Worm (Caenorhabditis elegans) whole organism, dauer: ENCODE data around the gene bath-10.

Experiments used
- unc-62 ChIP-seq: sonication (generic microtip); optimal IDR thresholded peaks from 2 replicates; lab custom pipeline; 2017; ENCODE audit warnings: missing biosample characterization, missing genetic modification reagents, missing genetic modification characterization

Gene bath-10

DNA sequence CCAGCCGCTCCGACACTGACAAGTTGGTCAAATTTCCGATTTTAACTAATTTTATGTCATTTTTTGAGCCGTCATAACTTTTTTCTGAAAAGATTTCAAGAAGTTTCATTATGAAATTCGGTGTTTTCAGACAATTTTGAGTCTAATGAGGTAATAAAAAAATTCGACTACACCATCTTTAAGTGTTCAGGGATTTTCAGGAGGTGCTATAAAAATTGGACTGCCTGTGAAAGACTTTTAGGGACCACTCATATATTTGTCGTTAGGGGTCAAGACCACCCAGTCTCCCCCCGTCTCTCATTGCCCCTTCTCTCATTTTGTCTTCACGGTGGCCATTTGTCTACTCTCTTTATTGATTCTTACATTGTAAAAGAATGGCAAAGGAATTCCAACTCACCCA lies at the start of gene bath-10:
bath-10 (plus strand) TSS at position 301 of the 400 bp plus-strand sequence.
- TF ChIP-seq unc-62 (GFP tag; lab: Kevin White, UChicago): no peak

DNA sequence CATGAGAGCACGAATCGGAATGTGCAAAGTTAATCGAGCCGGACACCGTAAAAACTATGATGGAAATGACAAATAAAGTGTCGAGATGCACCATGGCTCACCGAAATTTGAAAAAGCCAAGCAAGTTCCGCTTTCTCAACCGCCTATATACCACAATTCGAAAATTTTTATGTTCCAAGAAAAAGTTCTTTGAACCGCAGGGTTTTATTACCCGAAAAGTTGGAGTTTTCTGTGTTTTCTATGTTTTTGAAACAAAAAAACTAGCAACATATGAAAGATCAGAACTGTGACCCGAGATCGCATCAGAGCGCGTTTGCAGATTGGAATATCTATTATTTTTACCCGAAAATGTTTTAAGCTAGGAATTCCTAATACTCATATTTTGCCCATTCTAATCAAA lies 47.8 kb upstream of the bath-10 start, which contains the start of gene Y46D2A.3:
Y46D2A.3 (minus strand) TSS at position 101 of the 400 bp plus-strand sequence.
- TF ChIP-seq unc-62 (GFP tag; lab: Kevin White, UChicago): no peak

DNA sequence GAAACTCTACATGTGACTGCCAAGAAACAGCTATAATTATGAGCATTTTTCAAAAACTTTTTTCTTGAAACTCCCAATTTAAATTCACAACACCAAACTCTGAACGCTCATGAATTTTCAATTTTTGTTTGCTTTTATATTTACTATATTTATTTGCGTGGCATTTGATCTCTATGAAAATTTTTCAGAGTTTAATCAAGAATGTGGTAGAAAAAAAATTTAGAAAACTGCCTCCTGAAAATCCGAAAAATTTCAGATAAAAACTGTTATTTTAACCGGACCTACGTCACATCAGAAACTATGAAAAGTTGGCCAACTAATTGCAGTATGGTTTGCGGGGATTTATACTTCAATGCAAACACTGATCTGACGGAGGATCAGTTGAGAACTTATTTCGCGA lies 42.8 kb upstream of the bath-10 start, which contains the start of gene irld-27:
irld-27 (plus strand) TSS at position 301 of the 400 bp plus-strand sequence.
- no peak for TF ChIP-seq unc-62 (GFP tag; lab: Kevin White, UChicago)

DNA sequence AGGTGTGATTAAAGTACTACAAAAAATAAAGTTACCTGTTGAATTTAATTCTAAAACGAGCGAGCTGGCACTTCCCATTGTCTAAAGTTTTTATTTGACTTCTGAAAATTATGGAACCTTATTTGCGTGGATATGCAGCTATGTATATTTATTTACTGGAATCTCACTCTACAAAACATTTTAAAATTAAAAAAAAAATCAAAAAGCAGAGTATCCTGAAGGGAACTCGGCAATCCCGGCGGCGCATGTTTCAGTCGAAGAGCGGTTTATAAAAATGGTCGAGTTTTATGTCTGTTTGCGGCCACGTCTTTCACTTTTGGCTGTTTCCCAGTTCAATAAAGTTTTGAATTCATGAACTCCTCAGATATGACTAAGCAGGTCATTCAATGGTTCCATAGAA lies 37.8 kb upstream of the bath-10 start, which contains the start of gene F14D2.19:
F14D2.19 (minus strand) TSS at position 101 of the 400 bp plus-strand sequence.
- no peak for TF ChIP-seq unc-62 (GFP tag; lab: Kevin White, UChicago)

DNA sequence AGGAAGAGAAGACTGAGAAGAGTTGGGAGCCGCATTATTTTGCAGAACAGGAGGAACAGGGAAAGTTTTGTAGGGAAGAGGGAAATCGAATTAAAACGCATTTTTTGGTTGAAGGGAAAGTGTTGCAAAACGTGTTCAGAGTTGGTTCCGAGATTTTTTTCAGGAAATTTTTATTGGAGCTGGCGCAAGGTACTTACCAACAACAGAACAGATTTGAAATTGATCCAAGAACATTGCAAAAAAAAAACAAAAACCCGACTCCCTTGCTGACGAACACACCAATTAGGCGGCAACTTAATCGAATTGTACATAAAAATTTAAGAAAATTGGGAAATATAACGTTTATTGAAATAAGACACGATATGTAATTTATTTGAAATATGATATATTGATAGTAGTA lies 36.3 kb upstream of the bath-10 start, which contains the start of gene F14D2.7:
F14D2.7 (minus strand) TSS at position 101 of the 400 bp plus-strand sequence.
- TF ChIP-seq unc-62 (GFP tag; lab: Kevin White, UChicago): no peak

DNA sequence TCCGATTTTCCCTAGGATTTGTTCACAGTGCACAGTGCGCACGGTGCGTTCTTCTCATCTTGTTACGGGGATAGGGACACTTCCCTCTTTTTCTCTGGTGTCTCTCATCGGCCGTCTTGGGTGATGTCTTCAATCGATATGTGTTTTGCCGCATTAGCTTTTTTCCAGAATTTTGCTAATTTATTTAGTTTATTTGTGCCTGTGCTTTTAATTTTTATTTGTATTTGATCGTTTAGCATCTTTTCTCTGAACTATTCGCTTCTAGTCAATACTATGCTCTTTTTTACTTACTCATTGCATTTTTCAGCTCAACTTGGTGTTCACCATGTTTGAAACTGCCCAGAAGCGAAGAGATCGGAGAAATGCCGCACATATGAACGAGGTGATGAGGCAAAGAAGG lies 34.6 kb upstream of the bath-10 start, which contains the start of gene F14D2.5:
F14D2.5 (plus strand) TSS at position 301 of the 400 bp plus-strand sequence.
- no peak for TF ChIP-seq unc-62 (GFP tag; lab: Kevin White, UChicago)

DNA sequence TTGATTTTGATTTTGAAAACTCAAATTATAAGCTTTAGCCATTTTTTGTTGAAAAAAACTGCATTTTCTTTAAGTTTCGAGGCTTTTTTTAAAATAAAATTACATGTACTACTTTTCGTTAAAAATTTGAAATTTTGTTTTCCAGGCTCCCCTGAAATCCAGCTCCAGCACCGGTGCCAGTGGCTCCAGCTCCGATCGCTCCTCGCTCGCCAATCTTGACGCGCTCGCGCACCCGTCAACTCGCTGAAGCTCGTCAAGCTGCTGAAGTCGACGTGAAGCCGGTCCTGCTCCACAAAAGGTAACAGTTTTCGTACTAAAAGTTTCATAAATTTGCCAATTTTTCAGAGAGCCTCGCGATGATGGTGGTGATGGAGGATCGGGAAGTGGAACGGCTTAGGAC lies 34.1 kb upstream of the bath-10 start:
- TF ChIP-seq unc-62 (GFP tag; lab: Kevin White, UChicago): no peak

DNA sequence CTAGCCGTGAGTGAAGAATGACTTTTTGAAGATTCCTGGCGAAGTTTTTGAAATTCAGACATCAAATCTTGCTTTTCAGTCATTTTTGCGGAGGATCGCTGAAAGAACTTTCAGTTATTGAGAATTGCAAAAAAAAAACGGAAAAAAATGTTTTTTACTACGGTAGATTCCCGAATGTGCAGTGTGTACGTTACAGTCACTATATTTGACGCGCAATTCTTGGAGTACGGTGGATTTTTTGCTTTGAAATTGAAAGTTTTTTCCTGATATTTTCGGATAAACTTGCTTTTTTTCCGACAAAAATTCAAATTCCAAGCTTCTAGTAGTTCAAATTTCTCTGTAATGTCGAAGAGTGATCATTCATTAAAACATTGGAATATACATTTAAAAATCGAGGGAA lies 32.9 kb upstream of the bath-10 start, which contains the start of gene F14D2.11:
F14D2.11 (minus strand) TSS at position 101 of the 400 bp plus-strand sequence.
- no peak for TF ChIP-seq unc-62 (GFP tag; lab: Kevin White, UChicago)

DNA sequence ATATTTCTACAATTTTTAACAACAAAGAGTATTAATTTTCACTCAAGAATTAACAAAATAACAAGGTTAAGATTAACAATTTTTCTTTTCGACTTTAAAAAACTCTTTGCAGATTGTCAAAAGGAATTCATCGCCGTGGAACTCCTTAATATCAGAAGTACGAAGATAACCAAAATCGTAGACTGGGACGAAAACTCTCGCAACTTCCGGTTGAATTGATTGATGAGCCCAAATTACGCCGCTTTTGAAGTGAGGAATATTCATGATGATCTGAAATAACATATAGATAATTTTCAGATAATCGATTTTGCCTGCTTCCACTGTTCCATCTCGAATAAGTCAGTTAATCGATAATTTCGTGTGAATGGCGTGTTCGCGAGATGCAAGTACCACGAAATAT lies 31.2 kb upstream of the bath-10 start, which contains the start of gene F14D2.15:
F14D2.15 (minus strand) TSS at position 101 of the 400 bp plus-strand sequence.
- TF ChIP-seq unc-62 (GFP tag; lab: Kevin White, UChicago): no peak

DNA sequence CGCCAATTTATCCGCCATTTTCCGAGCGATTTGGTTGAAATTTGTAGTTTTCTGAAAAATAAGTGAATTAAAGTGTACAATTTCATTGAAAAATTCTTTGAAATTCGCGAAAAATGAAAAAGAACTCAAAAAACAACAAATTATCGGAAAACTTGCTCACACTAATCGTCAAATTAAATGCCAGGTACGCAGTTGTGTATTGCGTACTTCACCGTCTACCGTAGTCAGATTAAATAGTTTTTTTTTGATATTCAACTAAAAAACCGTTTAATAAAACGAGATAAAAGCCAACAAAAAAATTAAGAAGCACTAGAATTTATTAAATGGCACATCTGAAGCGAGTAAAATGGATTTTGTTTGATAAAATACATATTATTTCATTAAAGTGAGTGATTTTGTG lies 30.0 kb upstream of the bath-10 start, which contains the start of gene bath-28:
bath-28 (minus strand) TSS at position 51 of the 400 bp plus-strand sequence.
- TF ChIP-seq unc-62 (GFP tag; lab: Kevin White, UChicago): no peak

DNA sequence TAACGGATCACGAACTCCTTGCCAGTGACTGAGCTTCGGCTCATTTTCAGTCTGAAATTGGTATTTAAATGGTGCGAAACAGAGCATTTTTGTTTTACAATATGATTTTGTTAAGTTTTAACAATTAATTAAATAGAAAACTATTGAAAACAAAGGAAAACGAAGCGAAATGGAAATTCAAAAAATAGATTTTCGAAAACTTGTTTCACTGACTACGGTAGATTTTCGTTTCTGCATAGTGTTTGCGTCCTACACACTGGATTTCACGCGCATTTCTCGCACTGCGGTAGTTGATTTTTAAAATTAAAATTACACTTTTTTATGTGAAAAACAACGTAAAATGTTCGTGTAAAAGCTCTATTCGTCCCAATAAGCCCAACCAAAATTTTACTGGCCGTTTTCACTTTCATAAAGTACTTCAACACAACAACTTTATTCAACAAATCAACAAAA lies 28.5 kb upstream of the bath-10 start, which contains the start of gene bath-30:
bath-30 (minus strand) TSS at position 51 of the 453 bp plus-strand sequence.
- no peak for TF ChIP-seq unc-62 (GFP tag; lab: Kevin White, UChicago)

DNA sequence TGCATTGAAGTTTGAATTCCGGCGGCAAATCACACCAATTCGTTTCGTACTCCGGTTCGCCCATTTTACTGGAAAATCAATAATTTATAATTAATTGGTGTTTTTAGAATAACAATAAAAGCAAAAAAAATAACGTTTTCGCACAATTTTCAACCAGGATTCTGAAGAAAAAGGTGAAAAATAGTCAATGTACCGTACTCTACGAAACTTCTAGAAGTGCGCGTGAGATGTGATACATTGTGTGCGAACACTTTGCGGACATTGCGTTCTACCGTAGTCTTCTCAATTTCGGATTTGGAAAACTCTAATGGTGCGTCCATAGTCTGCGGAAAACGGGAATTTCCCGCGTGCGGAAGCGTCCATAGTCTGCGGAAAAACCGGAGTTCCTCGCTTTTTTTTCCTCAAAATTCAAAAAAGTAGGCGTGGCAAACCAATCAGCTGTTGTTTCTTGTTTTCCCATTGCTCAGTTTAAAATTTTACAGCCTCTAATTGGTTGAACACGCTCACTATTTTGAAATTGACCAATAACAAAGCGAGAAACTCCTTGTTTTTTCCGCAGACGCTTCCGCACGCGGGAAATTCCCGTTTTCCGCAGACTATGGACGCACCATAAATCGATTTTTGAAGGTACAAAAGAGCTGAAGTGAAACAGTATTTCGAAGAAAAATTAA lies 26.8 kb upstream of the bath-10 start, which contains the start of the genes F14D2.14 and bath-29:
F14D2.14 (minus strand) TSS at position 51 of the 671 bp plus-strand sequence.
bath-29 (plus strand) TSS at position 621 of the 671 bp plus-strand sequence.
- TF ChIP-seq unc-62 (GFP tag; lab: Kevin White, UChicago): no peak

DNA sequence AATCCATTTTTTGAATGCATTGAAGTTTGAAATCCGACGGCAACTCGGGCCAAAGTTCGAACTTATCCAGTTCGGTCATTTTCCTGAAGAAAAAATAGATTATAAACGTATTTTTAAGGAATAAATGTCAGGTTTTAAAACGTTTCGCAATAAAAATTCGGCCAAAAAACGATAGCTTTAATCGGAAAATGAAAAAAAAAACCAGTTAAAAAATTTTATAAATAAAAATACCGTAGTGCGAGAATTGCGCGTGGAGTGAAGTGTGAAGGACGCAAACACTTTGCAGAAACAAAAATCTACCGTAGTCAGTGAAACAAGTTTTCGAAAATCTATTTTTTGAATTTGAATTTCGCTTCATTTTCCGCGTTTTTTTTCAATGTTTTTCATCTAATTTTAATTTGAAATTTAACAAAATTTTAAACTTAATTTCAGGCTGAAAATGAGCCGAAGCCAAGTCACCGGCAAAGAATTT lies 25.0 kb upstream of the bath-10 start, which contains the start of gene F14D2.8:
F14D2.8 (minus strand) TSS at position 51 of the 472 bp plus-strand sequence.
- TF ChIP-seq unc-62 (GFP tag; lab: Kevin White, UChicago): no peak

DNA sequence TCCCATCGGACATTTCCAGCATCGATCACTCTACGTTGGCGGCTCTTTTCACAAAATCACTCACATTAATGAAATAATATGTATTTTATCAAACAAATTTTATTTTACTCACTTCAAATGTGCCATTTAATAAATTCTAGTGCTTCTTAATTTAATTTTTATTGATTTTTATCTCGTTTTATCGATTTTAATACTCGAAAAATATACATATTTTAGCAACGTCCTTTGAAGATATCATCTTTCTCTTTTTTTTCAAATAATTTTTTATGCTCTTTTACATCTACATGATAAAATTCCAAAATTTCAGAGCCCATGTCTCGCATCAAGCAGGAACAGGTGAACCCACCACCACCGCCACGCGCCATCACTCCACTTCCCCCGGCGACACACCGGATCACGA lies 16.0 kb upstream of the bath-10 start, which contains the start of the genes lido-14 and bath-27:
lido-14 (plus strand) TSS at position 301 of the 400 bp plus-strand sequence.
bath-27 (plus strand) TSS at position 306 of the 400 bp plus-strand sequence.
- no peak for TF ChIP-seq unc-62 (GFP tag; lab: Kevin White, UChicago)

DNA sequence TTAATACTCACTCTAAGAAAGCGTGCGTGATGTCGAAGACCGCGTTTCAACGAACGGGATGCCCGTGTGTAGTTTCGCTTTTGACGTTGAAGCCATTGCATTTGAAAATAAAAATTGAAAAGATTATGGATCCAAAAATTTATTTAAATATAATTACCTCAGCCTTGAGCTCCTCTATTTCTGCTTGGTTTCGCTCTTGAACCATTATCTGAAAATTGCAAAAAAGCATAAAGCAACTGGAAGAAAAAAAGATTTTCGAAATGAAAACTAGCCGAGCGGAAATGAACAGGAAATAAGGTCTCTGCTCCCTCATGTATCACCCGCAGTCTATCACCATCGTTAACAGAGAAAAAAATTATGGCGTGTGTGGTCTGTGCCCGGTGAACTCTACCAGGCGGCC lies 7.8 kb upstream of the bath-10 start, which contains the start of gene Y49F6C.6:
Y49F6C.6 (minus strand) TSS at position 101 of the 400 bp plus-strand sequence.
- no peak for TF ChIP-seq unc-62 (GFP tag; lab: Kevin White, UChicago)

DNA sequence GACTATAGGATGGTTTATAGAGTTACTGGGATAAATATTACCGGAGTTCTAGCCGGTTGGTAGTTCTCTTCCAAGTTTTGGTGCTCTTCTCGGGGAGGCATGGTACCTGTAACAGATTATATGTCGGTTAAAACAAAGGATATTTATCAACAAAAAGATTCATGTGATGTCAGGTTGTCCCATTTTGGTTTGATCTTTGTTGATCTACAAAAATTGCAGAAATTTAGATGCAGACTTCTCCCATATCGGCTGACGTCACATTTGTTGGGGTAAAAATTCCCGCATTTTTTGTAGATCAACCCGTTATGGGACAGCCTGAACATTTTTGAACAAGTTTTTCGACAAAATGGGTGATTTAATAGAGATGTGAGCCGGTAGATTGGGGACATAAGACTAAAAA lies 6.8 kb upstream of the bath-10 start, which contains the start of gene Y49F6C.7:
Y49F6C.7 (minus strand) TSS at position 101 of the 400 bp plus-strand sequence.
- no peak for TF ChIP-seq unc-62 (GFP tag; lab: Kevin White, UChicago)
